Worm (Caenorhabditis elegans) whole organism, young adult: ENCODE data around the gene cbs-2.
A peak's percentile ranks its signal among the peaks of the same experiment; 100 is the strongest.

ENCODE experiments used
- B0019.2 ChIP-seq: fragments of 200-800 bp; sonication (Bioruptor generic); conservative IDR thresholded peaks from 2 replicates; pipeline ENCODE4 v1.3.6; 2022; ENCODE audit warnings: missing genetic modification reagents, missing genetic modification characterization, missing compliant biosample characterization
- D2030.7 ChIP-seq: fragments of 200-800 bp; sonication (Bioruptor generic); IDR thresholded peaks from 2 replicates; pipeline ENCODE4 v1.3.6; 2022; ENCODE audit warnings: missing genetic modification reagents, missing genetic modification characterization, missing compliant biosample characterization
- F10E7.11 ChIP-seq: sonication (generic microtip); optimal IDR thresholded peaks from 2 replicates; lab custom pipeline; 2017; ENCODE audit warnings: mild to moderate bottlenecking, missing genetic modification characterization, moderate library complexity, missing compliant biosample characterization
- F23B12.7 ChIP-seq: sonication (generic microtip); optimal IDR thresholded peaks from 2 replicates; lab custom pipeline; 2017; ENCODE audit warnings: missing genetic modification characterization, mild to moderate bottlenecking, missing compliant biosample characterization, antibody characterized with exemption, moderate library complexity; ENCODE audit not compliant: insufficient read depth
- F37B4.10 ChIP-seq: fragments of 200-800 bp; sonication (Bioruptor generic); IDR thresholded peaks from 2 replicates; pipeline ENCODE4 v1.3.6; 2022; ENCODE audit warnings: missing genetic modification characterization, missing compliant biosample characterization
- F39B2.1 ChIP-seq: fragments of 200-800 bp; sonication (Bioruptor generic); IDR thresholded peaks from 2 replicates; pipeline ENCODE4 v1.3.6; 2022; ENCODE audit warnings: missing genetic modification reagents, missing genetic modification characterization, missing compliant biosample characterization
- F49E8.2 ChIP-seq: sonication (generic microtip); optimal IDR thresholded peaks from 3 replicates; lab custom pipeline; 2017; ENCODE audit warnings: missing genetic modification characterization, mild to moderate bottlenecking, missing compliant biosample characterization, antibody characterized with exemption, moderate library complexity; ENCODE audit not compliant: insufficient read depth
- F52B5.7 ChIP-seq: sonication (generic microtip); optimal IDR thresholded peaks from 2 replicates; lab custom pipeline; 2016; ENCODE audit warnings: mild to moderate bottlenecking, missing genetic modification characterization, missing compliant biosample characterization
- F57A8.1 ChIP-seq: fragments of 200-800 bp; sonication (Bioruptor generic); optimal IDR thresholded peaks from 2 replicates; lab custom pipeline; 2018; ENCODE audit warnings: mild to moderate bottlenecking, missing genetic modification characterization, moderate library complexity, missing compliant biosample characterization
- K12H6.12 ChIP-seq: fragments of 200-800 bp; sonication (Bioruptor generic); optimal IDR thresholded peaks from 2 replicates; lab custom pipeline; 2018; ENCODE audit warnings: mild to moderate bottlenecking, missing genetic modification characterization, missing compliant biosample characterization
- T26A5.8 ChIP-seq: sonication (generic microtip); optimal IDR thresholded peaks from 2 replicates; lab custom pipeline; 2016; ENCODE audit warnings: missing genetic modification characterization, missing compliant biosample characterization
- Y95B8A.8 ChIP-seq: fragments of 200-800 bp; sonication (Bioruptor generic); IDR thresholded peaks from 2 replicates; pipeline ENCODE4 v1.3.6; 2022; ENCODE audit warnings: missing genetic modification reagents, missing genetic modification characterization, missing compliant biosample characterization
- attf-3 ChIP-seq: fragments of 200-800 bp; sonication (Bioruptor generic); conservative IDR thresholded peaks from 2 replicates; pipeline ENCODE4 v1.3.6; 2022; ENCODE audit warnings: missing genetic modification reagents, missing genetic modification characterization, missing compliant biosample characterization
- cebp-1 ChIP-seq, 2 experiments: fragments of 200-800 bp in 1 of 2; sonication (Bioruptor generic) in 1 of 2; sonication (generic microtip) in 1 of 2; IDR thresholded peaks in 1 of 2; optimal IDR thresholded peaks in 1 of 2; 2 replicates each; pipeline versions ENCODE4 v1.3.6 to Lab custom; 2017 to 2022; ENCODE audit warnings: missing compliant biosample characterization in 2 of 2, missing genetic modification characterization in 2 of 2, mild to moderate bottlenecking in 1 of 2, missing genetic modification reagents in 1 of 2, moderate library complexity in 1 of 2
- ceh-100 ChIP-seq: fragments of 200-800 bp; sonication (Bioruptor generic); IDR thresholded peaks from 2 replicates; pipeline ENCODE4 v1.3.6; 2022; ENCODE audit warnings: missing genetic modification reagents, missing genetic modification characterization, missing compliant biosample characterization
- ceh-27 ChIP-seq: fragments of 200-800 bp; sonication (Bioruptor generic); optimal IDR thresholded peaks from 2 replicates; lab custom pipeline; 2018; ENCODE audit warnings: mild to moderate bottlenecking, missing genetic modification characterization, moderate library complexity, missing compliant biosample characterization
- dox-1 ChIP-seq: fragments of 200-800 bp; sonication (Bioruptor generic); IDR thresholded peaks from 2 replicates; pipeline ENCODE4 v1.3.6; 2022; ENCODE audit warnings: missing genetic modification reagents, missing genetic modification characterization, missing compliant biosample characterization
- fkh-3 ChIP-seq: sonication (generic microtip); optimal IDR thresholded peaks from 2 replicates; lab custom pipeline; 2016; ENCODE audit warnings: mild to moderate bottlenecking, missing genetic modification characterization, missing compliant biosample characterization
- him-1 ChIP-seq: sonication (generic microtip); optimal IDR thresholded peaks from 2 replicates; lab custom pipeline; 2016; ENCODE audit warnings: missing genotype, missing genetic modification reagents, missing genetic modification characterization, missing compliant biosample characterization
- hlh-26 ChIP-seq: fragments of 200-800 bp; sonication (Bioruptor generic); conservative IDR thresholded peaks from 2 replicates; pipeline ENCODE4 v1.3.6; 2022; ENCODE audit warnings: missing genetic modification reagents, missing genetic modification characterization, missing compliant biosample characterization
- hmg-1.2 ChIP-seq: fragments of 200-800 bp; sonication (Bioruptor generic); IDR thresholded peaks from 2 replicates; pipeline ENCODE4 v1.3.6; 2022; ENCODE audit warnings: missing genetic modification reagents, missing genetic modification characterization, missing compliant biosample characterization
- hsf-1 ChIP-seq: fragments of 200-800 bp; sonication (Bioruptor generic); IDR thresholded peaks from 2 replicates; pipeline ENCODE4 v1.3.6; 2022; ENCODE audit warnings: missing genetic modification reagents, missing genetic modification characterization, missing compliant biosample characterization
- lir-1 ChIP-seq: fragments of 200-800 bp; sonication (Bioruptor generic); conservative IDR thresholded peaks from 2 replicates; pipeline ENCODE4 v1.3.6; 2022; ENCODE audit warnings: missing genetic modification reagents, missing genetic modification characterization, missing compliant biosample characterization
- lsy-27 ChIP-seq: sonication (generic microtip); optimal IDR thresholded peaks from 2 replicates; lab custom pipeline; 2017; ENCODE audit warnings: missing genetic modification characterization, mild to moderate bottlenecking, missing compliant biosample characterization, antibody characterized with exemption, missing genotype, borderline replicate concordance; ENCODE audit not compliant: insufficient read depth
- madf-8 ChIP-seq: fragments of 200-800 bp; sonication (Bioruptor generic); conservative IDR thresholded peaks from 2 replicates; pipeline ENCODE4 v1.3.6; 2022; ENCODE audit warnings: missing genetic modification reagents, missing genetic modification characterization, missing compliant biosample characterization
- mcd-1 ChIP-seq: fragments of 200-800 bp; sonication (Bioruptor generic); IDR thresholded peaks from 2 replicates; pipeline ENCODE4 v1.3.6; 2022; ENCODE audit warnings: missing genetic modification reagents, missing genetic modification characterization, missing compliant biosample characterization
- nhr-27 ChIP-seq: fragments of 200-800 bp; sonication (Bioruptor generic); optimal IDR thresholded peaks from 2 replicates; lab custom pipeline; 2018; ENCODE audit warnings: mild to moderate bottlenecking, missing genetic modification characterization, moderate library complexity, missing compliant biosample characterization
- nhr-90 ChIP-seq: sonication (generic microtip); optimal IDR thresholded peaks from 2 replicates; lab custom pipeline; 2016; ENCODE audit warnings: missing genotype, mild to moderate bottlenecking, missing genetic modification characterization, missing compliant biosample characterization
- snpc-1.1 ChIP-seq: sonication (generic microtip); optimal IDR thresholded peaks from 2 replicates; lab custom pipeline; 2017; ENCODE audit warnings: missing genetic modification characterization, mild to moderate bottlenecking, missing compliant biosample characterization, antibody characterized with exemption, moderate library complexity, missing genotype, missing genetic modification reagents; ENCODE audit not compliant: insufficient read depth
- snpc-4 ChIP-seq, 5 experiments: fragments of 150-350 bp in 1 of 5; sonication (generic microtip) in 4 of 5; optimal IDR thresholded peaks; 2 replicates each; lab custom pipeline; 2014 to 2018; ENCODE audit warnings: missing genetic modification characterization in 5 of 5, missing biosample characterization in 3 of 5, antibody characterized with exemption in 2 of 5, mild to moderate bottlenecking in 2 of 5, missing compliant biosample characterization in 2 of 5, missing genotype in 2 of 5, moderate library complexity in 2 of 5, missing genetic modification reagents in 1 of 5
- xnd-1 ChIP-seq: sonication (generic microtip); optimal IDR thresholded peaks from 2 replicates; lab custom pipeline; 2016; ENCODE audit warnings: missing genotype, missing genetic modification reagents, missing genetic modification characterization, missing compliant biosample characterization
- zim-3 ChIP-seq: sonication (generic microtip); optimal IDR thresholded peaks from 2 replicates; lab custom pipeline; 2017; ENCODE audit warnings: mild to moderate bottlenecking, missing genetic modification characterization, moderate library complexity, missing compliant biosample characterization
- ztf-18 ChIP-seq: sonication (generic microtip); optimal IDR thresholded peaks from 2 replicates; lab custom pipeline; 2016; ENCODE audit warnings: missing genotype, mild to moderate bottlenecking, missing genetic modification characterization, missing compliant biosample characterization
- ztf-22 ChIP-seq: fragments of 200-800 bp; sonication (Bioruptor generic); optimal IDR thresholded peaks from 2 replicates; lab custom pipeline; 2018; ENCODE audit warnings: mild to moderate bottlenecking, missing genetic modification characterization, moderate library complexity, missing compliant biosample characterization
- ztf-3 ChIP-seq: fragments of 200-800 bp; sonication (Bioruptor generic); optimal IDR thresholded peaks from 2 replicates; lab custom pipeline; 2018; ENCODE audit warnings: mild to moderate bottlenecking, missing genetic modification characterization, missing compliant biosample characterization

Gene cbs-2

DNA sequence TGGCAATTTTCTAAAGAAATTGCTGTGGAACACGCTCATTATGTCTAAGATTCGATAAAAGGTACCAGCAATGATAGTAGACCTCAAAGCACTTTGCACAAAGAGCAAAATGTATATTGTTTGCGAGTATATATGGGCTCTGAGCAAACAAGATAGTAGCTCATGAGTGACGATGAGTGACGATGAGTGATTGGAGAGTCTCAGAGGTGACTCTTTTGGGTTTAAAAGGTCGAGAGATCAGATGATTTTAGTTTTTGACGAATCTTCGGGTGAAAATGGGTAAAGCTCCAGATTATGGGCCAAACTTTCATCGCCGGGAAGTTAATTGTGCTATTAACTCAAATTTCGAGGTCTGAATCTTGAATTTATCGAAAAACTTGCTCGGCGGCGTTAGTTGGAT, 26.6 kb downstream of the cbs-2 start:
- TF ChIP-seq B0019.2 (no peak), snpc-4 (GFP tag; optimal IDR thresholded peaks at IDR 0.05; lab: Kevin White, UChicago) (no peak), snpc-4 (tag; optimal IDR thresholded peaks at IDR 0.05; lab: Kevin White, UChicago) (no peak), lir-1 (GFP tag; lab: Robert Waterston, UW) (no peak), ztf-22 (GFP tag; lab: Kevin White, UChicago) (no peak), hsf-1 (GFP tag; lab: Robert Waterston, UW) (no peak), F10E7.11 (tag; lab: Kevin White, UChicago) (no peak), K12H6.12 (no peak), F37B4.10 (GFP tag; lab: Robert Waterston, UW) (no peak), D2030.7 (GFP tag; lab: Robert Waterston, UW) (no peak), nhr-90 (tag; lab: Kevin White, UChicago) (no peak), mcd-1 (GFP tag; lab: Robert Waterston, UW) (no peak), ztf-3 (no peak), F39B2.1 (GFP tag; lab: Robert Waterston, UW) (no peak), xnd-1 (tag; lab: Kevin White, UChicago) (no peak), madf-8 (no peak), nhr-27 (tag; lab: Kevin White, UChicago) (no peak), zim-3 (tag; lab: Kevin White, UChicago) (no peak)
- TF ChIP-seq, all 124 proteins: peak for 0

DNA sequence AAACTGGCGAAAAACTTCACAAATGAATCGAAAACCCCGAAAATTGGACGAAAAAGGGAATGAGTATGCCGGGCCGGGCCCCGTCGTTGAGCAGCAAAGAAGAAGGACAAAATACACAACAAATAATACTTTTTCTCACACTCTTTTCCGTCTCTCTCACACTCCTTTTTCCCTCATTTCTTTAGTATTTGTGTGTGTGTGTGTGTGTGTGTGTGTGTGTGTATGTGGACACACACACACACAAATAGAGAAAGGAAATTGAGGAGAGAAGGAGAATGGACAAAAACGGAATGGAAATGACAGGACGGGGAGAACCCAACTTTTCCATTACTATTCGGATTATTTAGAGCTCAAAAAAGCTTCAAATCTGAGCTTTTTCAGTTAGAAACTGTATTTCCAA, 27.8 kb downstream of the cbs-2 start:
- TF ChIP-seq xnd-1 (tag; lab: Kevin White, UChicago) = no peak
- no peak for TF ChIP-seq ceh-100 (GFP tag; lab: Robert Waterston, UW)
- no peak for TF ChIP-seq Y95B8A.8
- no peak for TF ChIP-seq T26A5.8 (tag; lab: Kevin White, UChicago)
- TF ChIP-seq F52B5.7 (tag; lab: Kevin White, UChicago) = no peak
- no peak for TF ChIP-seq snpc-1.1 (tag; lab: Kevin White, UChicago)
- no peak for TF ChIP-seq fkh-3
- TF ChIP-seq cebp-1 (GFP tag; IDR thresholded peaks at IDR 0.05; lab: Robert Waterston, UW) = no peak
- peak; percentile 17 for TF ChIP-seq cebp-1 (tag; optimal IDR thresholded peaks at IDR 0.05; lab: Kevin White, UChicago)
- no peak for TF ChIP-seq lsy-27 (tag; lab: Kevin White, UChicago)
- no peak for TF ChIP-seq F57A8.1 (GFP tag; lab: Kevin White, UChicago)
- no peak for TF ChIP-seq B0019.2
- no peak for TF ChIP-seq hlh-26
- no peak for TF ChIP-seq nhr-90 (tag; lab: Kevin White, UChicago)
- TF ChIP-seq ceh-27 (GFP tag; lab: Kevin White, UChicago) = peak; percentile 28
- no peak for TF ChIP-seq dox-1 (GFP tag; lab: Robert Waterston, UW)
- TF ChIP-seq snpc-4 (GFP tag; optimal IDR thresholded peaks at IDR 0.05; lab: Kevin White, UChicago) = no peak
- TF ChIP-seq snpc-4 (tag; optimal IDR thresholded peaks at IDR 0.05; lab: Kevin White, UChicago) = no peak
- no peak for TF ChIP-seq D2030.7 (GFP tag; lab: Robert Waterston, UW)
- TF ChIP-seq ztf-18 (tag; lab: Kevin White, UChicago) = no peak
- no peak for TF ChIP-seq F49E8.2 (tag; lab: Kevin White, UChicago)
- no peak for TF ChIP-seq attf-3
- TF ChIP-seq him-1 (tag; lab: Kevin White, UChicago) = no peak
- peak; percentile 18; the same call in 1 of the 2 replicates for TF ChIP-seq hmg-1.2
- TF ChIP-seq F23B12.7 (tag; lab: Kevin White, UChicago) = no peak
